Worm (Caenorhabditis elegans): Measurements from ENCODE around the gene srz-70.

DNA sequence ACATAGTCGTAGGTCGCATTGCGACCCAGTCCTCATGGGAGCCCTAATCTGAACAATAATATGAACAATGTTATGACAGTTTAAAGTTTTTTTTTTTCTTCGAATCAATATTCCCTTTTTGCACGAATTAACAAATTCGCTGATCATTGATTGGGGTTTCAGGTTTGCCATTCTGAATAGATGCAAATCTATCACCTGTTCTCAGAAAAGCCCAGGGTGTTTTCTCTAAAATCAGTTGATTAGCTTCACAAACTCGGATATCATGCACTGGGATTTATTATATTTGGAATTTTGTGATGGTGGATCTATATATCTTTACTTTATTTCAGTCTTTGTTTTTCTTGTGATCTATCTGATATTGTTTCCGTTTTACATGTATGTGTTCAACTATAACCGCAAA is 25.5 kb downstream of the srz-70 start, which contains the start of gene srz-23:
- TF ChIP-seq F13H6.1 (tag; optimal IDR thresholded peaks at IDR 0.05) (no peak), ama-1 (optimal IDR thresholded peaks at IDR 0.05) (no peak), fkh-10 (GFP tag; optimal IDR thresholded peaks at IDR 0.05) (no peak)
